Worm (Caenorhabditis elegans) whole organism, L3 larva: Measurements from ENCODE around the gene cbp-3.

Experiments
- ceh-28 ChIP-seq: fragments of 150-350 bp; optimal IDR thresholded peaks from 2 replicates; lab custom pipeline; 2014; ENCODE audit warnings: missing biosample characterization, missing genetic modification reagents, missing genetic modification characterization
- elt-2 ChIP-seq: sonication (generic microtip); optimal IDR thresholded peaks from 2 replicates; lab custom pipeline; 2016; ENCODE audit warnings: missing genetic modification reagents, mild to moderate bottlenecking, missing genetic modification characterization, missing compliant biosample characterization
- lsy-12 ChIP-seq: sonication (generic microtip); optimal IDR thresholded peaks from 2 replicates; lab custom pipeline; 2016; ENCODE audit warnings: mild to moderate bottlenecking, missing genetic modification characterization, missing compliant biosample characterization
- mdl-1 ChIP-seq: fragments of 150-350 bp; optimal IDR thresholded peaks from 2 replicates; lab custom pipeline; 2014; ENCODE audit warnings: missing biosample characterization, missing genetic modification characterization
- nhr-43 ChIP-seq: sonication (generic microtip); optimal IDR thresholded peaks from 2 replicates; lab custom pipeline; 2016; ENCODE audit warnings: mild to moderate bottlenecking, missing genetic modification characterization, missing compliant biosample characterization; ENCODE audit not compliant: poor library complexity, severe bottlenecking
- skn-1 ChIP-seq: fragments of 150-350 bp; optimal IDR thresholded peaks from 2 replicates; lab custom pipeline; 2014; ENCODE audit warnings: missing biosample characterization, missing genetic modification characterization
- zag-1 ChIP-seq: fragments of 150-350 bp; optimal IDR thresholded peaks from 2 replicates; lab custom pipeline; 2014; ENCODE audit warnings: missing biosample characterization, missing genetic modification characterization
- ztf-11 ChIP-seq: fragments of 150-350 bp; optimal IDR thresholded peaks from 2 replicates; lab custom pipeline; 2014; ENCODE audit warnings: missing biosample characterization, missing genetic modification characterization

- no peak for TF ChIP-seq elt-2 (tag; lab: Kevin White, UChicago)
- no peak for TF ChIP-seq lsy-12 (tag; lab: Kevin White, UChicago)
- no peak for TF ChIP-seq nhr-43 (tag; lab: Kevin White, UChicago)
- TF ChIP-seq mdl-1 (tag; lab: Kevin White, UChicago), result no peak
- no peak for TF ChIP-seq ztf-11
- no peak for TF ChIP-seq skn-1
- no peak for TF ChIP-seq ceh-28 (tag; lab: Kevin White, UChicago)
- TF ChIP-seq zag-1 (tag; lab: Kevin White, UChicago), result no peak
These were observed 58.5 kb downstream of the cbp-3 start for ce11 chrIII:9972192-9972811.
